Worm (Caenorhabditis elegans) whole organism, early embryonic: ENCODE measurements around the gene ttr-3.

Experiments
- B0310.2 ChIP-seq: sonication (generic microtip); optimal IDR thresholded peaks from 2 replicates; lab custom pipeline; 2016; ENCODE audit warnings: mild to moderate bottlenecking, missing genetic modification characterization, missing compliant biosample characterization
- F13C5.2 ChIP-seq: sonication (generic microtip); optimal IDR thresholded peaks from 2 replicates; lab custom pipeline; 2017; ENCODE audit warnings: mild to moderate bottlenecking, missing genetic modification characterization, inconsistent platforms, missing compliant biosample characterization
- aly-1 ChIP-seq: sonication (generic microtip); optimal IDR thresholded peaks from 2 replicates; lab custom pipeline; 2016; ENCODE audit warnings: missing genetic modification characterization, missing compliant biosample characterization
- ama-1 ChIP-seq: fragments of 150-350 bp; optimal IDR thresholded peaks from 2 replicates; lab custom pipeline; 2014
- ceh-36 ChIP-seq: sonication (generic microtip); optimal IDR thresholded peaks from 2 replicates; lab custom pipeline; 2016; ENCODE audit warnings: missing genetic modification characterization, inconsistent platforms, missing compliant biosample characterization
- ets-7 ChIP-seq: sonication (generic microtip); optimal IDR thresholded peaks from 2 replicates; lab custom pipeline; 2016; ENCODE audit warnings: missing genotype, missing genetic modification characterization, missing compliant biosample characterization
- flt-1 ChIP-seq: fragments of 200-800 bp; sonication (Bioruptor generic); IDR thresholded peaks from 2 replicates; pipeline ENCODE4 v1.3.6; 2022; ENCODE audit warnings: missing genetic modification characterization, missing compliant biosample characterization
- pes-1 ChIP-seq: fragments of 200-800 bp; sonication (Bioruptor generic); IDR thresholded peaks from 2 replicates; pipeline ENCODE4 v1.3.6; 2022; ENCODE audit warnings: missing genetic modification reagents, missing genetic modification characterization, missing compliant biosample characterization
- scrt-1 ChIP-seq: fragments of 200-800 bp; sonication (Bioruptor generic); IDR thresholded peaks from 2 replicates; pipeline ENCODE4 v1.3.6; 2022; ENCODE audit warnings: missing genetic modification characterization, missing compliant biosample characterization
- sea-1 ChIP-seq: fragments of 200-800 bp; sonication (Bioruptor generic); conservative IDR thresholded peaks from 2 replicates; pipeline ENCODE4 v1.3.6; 2022; ENCODE audit warnings: missing genetic modification characterization, missing compliant biosample characterization

ce11 chrIII:9886323-9886722 lies 40.2 kb downstream of the ttr-3 start:
- TF ChIP-seq aly-1: no peak
- no peak for TF ChIP-seq ceh-36 (tag; lab: Kevin White, UChicago)
- TF ChIP-seq ets-7 (tag; lab: Kevin White, UChicago): no peak
- TF ChIP-seq scrt-1: no peak
- no peak for TF ChIP-seq B0310.2 (tag; lab: Kevin White, UChicago)
- no peak for TF ChIP-seq sea-1 (GFP tag; lab: Robert Waterston, UW)
- TF ChIP-seq flt-1 (GFP tag; lab: Robert Waterston, UW): no peak
- TF ChIP-seq ama-1 (lab: Kevin White, UChicago): no peak
- TF ChIP-seq F13C5.2 (tag; lab: Kevin White, UChicago): no peak
- no peak for TF ChIP-seq pes-1 (GFP tag; lab: Robert Waterston, UW)
